Fruit fly (Drosophila melanogaster): ENCODE measurements around the gene CG42675.
A peak's percentile ranks its signal among the peaks of the same experiment; 100 is the strongest.

CG42675 gene

dm6 chr3R:5860736-5861217 is 47.4 kb downstream of the CG42675 start:
- TF ChIP-seq pan (optimal IDR thresholded peaks at IDR 0.05), result no peak
- no peak for TF ChIP-seq OdsH (GFP tag; optimal IDR thresholded peaks at IDR 0.05)
- TF ChIP-seq lola (GFP tag; optimal IDR thresholded peaks at IDR 0.05), result no peak
- no peak for TF ChIP-seq br (GFP tag; optimal IDR thresholded peaks at IDR 0.05)
- TF ChIP-seq CG9705 (GFP tag; optimal IDR thresholded peaks at IDR 0.05), result no peak
- TF ChIP-seq Dif (GFP tag; optimal IDR thresholded peaks at IDR 0.05; ENCODE audit: partially characterized antibody), result peak; percentile 7
- TF ChIP-seq tai (GFP tag; optimal IDR thresholded peaks at IDR 0.05), result no peak

- TF ChIP-seq Sp1 (GFP tag; optimal IDR thresholded peaks at IDR 0.05) (peak; percentile 35), Vsx2 (GFP tag; optimal IDR thresholded peaks at IDR 0.05; ENCODE audit: partially characterized antibody) (no peak), Hr83 (GFP tag; optimal IDR thresholded peaks at IDR 0.05; ENCODE audit: poor library complexity, severe bottlenecking) (peak; percentile 67), foxo (GFP tag; optimal IDR thresholded peaks at IDR 0.05) (peak in 1 of 2 experiments; percentile 59), ey (GFP tag; optimal IDR thresholded peaks at IDR 0.05) (peak; percentile 59), OdsH (GFP tag; optimal IDR thresholded peaks at IDR 0.05) (peak; percentile 39), sv (GFP tag; optimal IDR thresholded peaks at IDR 0.05) (peak; percentile 50), dsf (GFP tag; optimal IDR thresholded peaks at IDR 0.05; ENCODE audit: borderline replicate concordance) (no peak), dmrt93B (GFP tag; optimal IDR thresholded peaks at IDR 0.05) (peak; percentile 40), woc (GFP tag; optimal IDR thresholded peaks at IDR 0.05) (peak; percentile 53), HLH106 (tag; optimal IDR thresholded peaks at IDR 0.05) (no peak), Jra (GFP tag; optimal IDR thresholded peaks at IDR 0.05) (peak; percentile 24), dl (GFP tag; optimal IDR thresholded peaks at IDR 0.05; ENCODE audit: insufficient read depth in 1 of 2, partially characterized antibody in 2 of 2) (no peak), fru (GFP tag; optimal IDR thresholded peaks at IDR 0.05) (peak; percentile 39), rgr (GFP tag; optimal IDR thresholded peaks at IDR 0.05) (peak; percentile 38), Hnf4 (GFP tag; optimal IDR thresholded peaks at IDR 0.05) (no peak), h (GFP tag; optimal IDR thresholded peaks at IDR 0.05) (peak; percentile 36), psq (GFP tag; optimal IDR thresholded peaks at IDR 0.05) (peak; percentile 46)
Measured at dm6 chr3R:5861218-5861902, 48.0 kb downstream of the CG42675 start.

dm6 chr3R:5862032-5862641 is 48.7 kb downstream of the CG42675 start, which contains the start of gene CG2017:
TSS of gene CG2017 (minus strand) at chr3R:5862405.
- TF ChIP-seq sv (GFP tag; optimal IDR thresholded peaks at IDR 0.05), result no peak
- no peak for TF ChIP-seq lola (GFP tag; optimal IDR thresholded peaks at IDR 0.05)
- peak; percentile 60 for TF ChIP-seq rgr (GFP tag; optimal IDR thresholded peaks at IDR 0.05)
- TF ChIP-seq CrebA (GFP tag; optimal IDR thresholded peaks at IDR 0.05; ENCODE audit: borderline replicate concordance), result no peak
- no peak for TF ChIP-seq woc (GFP tag; optimal IDR thresholded peaks at IDR 0.05)
- TF ChIP-seq ey (GFP tag; optimal IDR thresholded peaks at IDR 0.05), result peak; percentile 24
- peak; percentile 53 for TF ChIP-seq HLH106 (tag; optimal IDR thresholded peaks at IDR 0.05)
- no peak for TF ChIP-seq pan (optimal IDR thresholded peaks at IDR 0.05)
- TF ChIP-seq GATAd (GFP tag; optimal IDR thresholded peaks at IDR 0.05), result no peak
- TF ChIP-seq tai (GFP tag; optimal IDR thresholded peaks at IDR 0.05), result no peak
- peak; percentile 67 for TF ChIP-seq Hnf4 (GFP tag; optimal IDR thresholded peaks at IDR 0.05)
- TF ChIP-seq Sp1 (GFP tag; optimal IDR thresholded peaks at IDR 0.05), result peak; percentile 18
- no peak for TF ChIP-seq OdsH (GFP tag; optimal IDR thresholded peaks at IDR 0.05)
- TF ChIP-seq Rel (GFP tag; optimal IDR thresholded peaks at IDR 0.05), result no peak
- peak; percentile 51 for TF ChIP-seq Rel (tag; optimal IDR thresholded peaks at IDR 0.05)
- no peak for TF ChIP-seq Vsx2 (GFP tag; optimal IDR thresholded peaks at IDR 0.05; ENCODE audit: partially characterized antibody)
- TF ChIP-seq dsf (GFP tag; optimal IDR thresholded peaks at IDR 0.05; ENCODE audit: borderline replicate concordance), result no peak
- TF ChIP-seq CG9705 (GFP tag; optimal IDR thresholded peaks at IDR 0.05), result peak; percentile 48
- peak; percentile 47 for TF ChIP-seq h (GFP tag; optimal IDR thresholded peaks at IDR 0.05)
- peak; percentile 8 for TF ChIP-seq dmrt93B (GFP tag; optimal IDR thresholded peaks at IDR 0.05)
- TF ChIP-seq brk (GFP tag; optimal IDR thresholded peaks at IDR 0.05), result no peak
- TF ChIP-seq Hr83 (GFP tag; optimal IDR thresholded peaks at IDR 0.05; ENCODE audit: poor library complexity, severe bottlenecking), result peak; percentile 72
- no peak for TF ChIP-seq psq (GFP tag; optimal IDR thresholded peaks at IDR 0.05)
- TF ChIP-seq jim (GFP tag; optimal IDR thresholded peaks at IDR 0.05), result no peak
- TF ChIP-seq Hr78 (GFP tag; optimal IDR thresholded peaks at IDR 0.05), result no peak
- peak; percentile 40 for TF ChIP-seq br (GFP tag; optimal IDR thresholded peaks at IDR 0.05)
- no peak for TF ChIP-seq N (GFP tag; optimal IDR thresholded peaks at IDR 0.05)
- no peak for TF ChIP-seq Jra (GFP tag; optimal IDR thresholded peaks at IDR 0.05)
- TF ChIP-seq fru (GFP tag; optimal IDR thresholded peaks at IDR 0.05), result peak; percentile 41
- TF ChIP-seq foxo (GFP tag; optimal IDR thresholded peaks at IDR 0.05), result peak in 1 of 2 experiments; percentile 49
- no peak for TF ChIP-seq sage (GFP tag; optimal IDR thresholded peaks at IDR 0.05)
- peak; percentile 27 for TF ChIP-seq Dif (GFP tag; optimal IDR thresholded peaks at IDR 0.05; ENCODE audit: partially characterized antibody)
